Worm (Caenorhabditis elegans) whole organism, late embryonic: ENCODE data around the gene syx-3.

ENCODE experiments used
- K02D7.2 ChIP-seq: sonication (generic microtip); optimal IDR thresholded peaks from 2 replicates; lab custom pipeline; 2017; ENCODE audit warnings: mild to moderate bottlenecking, missing genetic modification characterization, missing compliant biosample characterization
- K09A11.1 ChIP-seq: sonication (generic microtip); optimal IDR thresholded peaks from 2 replicates; lab custom pipeline; 2017; ENCODE audit warnings: antibody characterized with exemption, mild to moderate bottlenecking, missing genetic modification characterization, missing compliant biosample characterization; ENCODE audit not compliant: insufficient read depth
- T23F11.4 ChIP-seq: fragments of 200-800 bp; sonication (Bioruptor generic); optimal IDR thresholded peaks from 2 replicates; lab custom pipeline; 2018; ENCODE audit warnings: mild to moderate bottlenecking, missing genetic modification characterization, missing compliant biosample characterization
- ceh-2 ChIP-seq: sonication (generic microtip); optimal IDR thresholded peaks from 2 replicates; lab custom pipeline; 2016; ENCODE audit warnings: missing genotype, missing genetic modification characterization, missing compliant biosample characterization
- ceh-30 ChIP-seq: fragments of 150-350 bp; optimal IDR thresholded peaks from 2 replicates; lab custom pipeline; 2014; ENCODE audit warnings: missing biosample characterization, missing genetic modification characterization
- ceh-34 ChIP-seq: sonication (generic microtip); optimal IDR thresholded peaks from 2 replicates; lab custom pipeline; 2016; ENCODE audit warnings: mild to moderate bottlenecking, missing genetic modification characterization, missing compliant biosample characterization
- ceh-45 ChIP-seq: fragments of 200-800 bp; sonication (Bioruptor generic); IDR thresholded peaks from 2 replicates; pipeline ENCODE4 v1.3.6; 2022; ENCODE audit warnings: missing genetic modification reagents, missing genetic modification characterization, missing compliant biosample characterization
- ceh-48 ChIP-seq: sonication (generic microtip); optimal IDR thresholded peaks from 2 replicates; lab custom pipeline; 2016; ENCODE audit warnings: missing genetic modification characterization, inconsistent platforms, missing compliant biosample characterization
- ceh-6 ChIP-seq: fragments of 200-800 bp; sonication (Bioruptor generic); optimal IDR thresholded peaks from 2 replicates; lab custom pipeline; 2018; ENCODE audit warnings: mild to moderate bottlenecking, missing genetic modification characterization, missing compliant biosample characterization
- ceh-9 ChIP-seq: sonication (generic microtip); optimal IDR thresholded peaks from 2 replicates; lab custom pipeline; 2016; ENCODE audit warnings: mild to moderate bottlenecking, missing genetic modification characterization, inconsistent platforms, missing compliant biosample characterization
- dmd-4 ChIP-seq: sonication (generic microtip); optimal IDR thresholded peaks from 2 replicates; lab custom pipeline; 2016; ENCODE audit warnings: borderline replicate concordance, missing genetic modification characterization, missing compliant biosample characterization
- elt-2 ChIP-seq: sonication (generic microtip); optimal IDR thresholded peaks from 2 replicates; lab custom pipeline; 2016; ENCODE audit warnings: missing genetic modification reagents, missing genetic modification characterization, missing compliant biosample characterization
- fax-1 ChIP-seq: sonication (generic microtip); optimal IDR thresholded peaks from 2 replicates; lab custom pipeline; 2016; ENCODE audit warnings: missing genotype, missing genetic modification characterization, missing compliant biosample characterization
- fkh-10 ChIP-seq: fragments of 150-350 bp; optimal IDR thresholded peaks from 2 replicates; lab custom pipeline; 2014; ENCODE audit warnings: missing biosample characterization, missing genetic modification reagents, missing genetic modification characterization
- fkh-6 ChIP-seq: sonication (generic microtip); optimal IDR thresholded peaks from 2 replicates; lab custom pipeline; 2016; ENCODE audit warnings: missing genetic modification characterization, missing compliant biosample characterization
- gmeb-2 ChIP-seq: sonication (generic microtip); optimal IDR thresholded peaks from 2 replicates; lab custom pipeline; 2016; ENCODE audit warnings: missing genetic modification characterization, inconsistent platforms, missing compliant biosample characterization
- hlh-13 ChIP-seq: fragments of 200-800 bp; sonication (Bioruptor generic); optimal IDR thresholded peaks from 2 replicates; lab custom pipeline; 2018; ENCODE audit warnings: mild to moderate bottlenecking, missing genetic modification characterization, missing compliant biosample characterization
- hlh-30 ChIP-seq: sonication (generic microtip); optimal IDR thresholded peaks from 2 replicates; lab custom pipeline; 2017; ENCODE audit warnings: antibody characterized with exemption, missing genetic modification characterization, missing compliant biosample characterization; ENCODE audit not compliant: insufficient read depth
- hlh-8 ChIP-seq: sonication (generic microtip); optimal IDR thresholded peaks from 2 replicates; lab custom pipeline; 2016; ENCODE audit warnings: missing genotype, missing genetic modification characterization, missing compliant biosample characterization
- lim-6 ChIP-seq: sonication (generic microtip); optimal IDR thresholded peaks from 2 replicates; lab custom pipeline; 2016; ENCODE audit warnings: missing genetic modification characterization, missing compliant biosample characterization
- lin-11 ChIP-seq: fragments of 200-800 bp; sonication (Bioruptor generic); optimal IDR thresholded peaks from 2 replicates; lab custom pipeline; 2018; ENCODE audit warnings: mild to moderate bottlenecking, missing genetic modification characterization, missing compliant biosample characterization
- nhr-11 ChIP-seq: fragments of 150-350 bp; optimal IDR thresholded peaks from 2 replicates; lab custom pipeline; 2014; ENCODE audit warnings: missing biosample characterization, missing genetic modification characterization
- odd-2 ChIP-seq: sonication (generic microtip); optimal IDR thresholded peaks from 2 replicates; lab custom pipeline; 2017; ENCODE audit warnings: antibody characterized with exemption, mild to moderate bottlenecking, missing genetic modification characterization, missing compliant biosample characterization
- pat-9 ChIP-seq: fragments of 200-800 bp; sonication (Bioruptor generic); optimal IDR thresholded peaks from 2 replicates; lab custom pipeline; 2018; ENCODE audit warnings: mild to moderate bottlenecking, missing genetic modification characterization, moderate library complexity, missing compliant biosample characterization
- pax-1 ChIP-seq: fragments of 150-350 bp; optimal IDR thresholded peaks from 2 replicates; lab custom pipeline; 2014; ENCODE audit warnings: missing biosample characterization, missing genetic modification characterization
- pqm-1 ChIP-seq: sonication (generic microtip); optimal IDR thresholded peaks from 2 replicates; lab custom pipeline; 2016; ENCODE audit warnings: missing genetic modification characterization, missing compliant biosample characterization
- pros-1 ChIP-seq: fragments of 150-350 bp; optimal IDR thresholded peaks from 2 replicates; lab custom pipeline; 2014; ENCODE audit warnings: missing biosample characterization, missing genetic modification reagents, missing genetic modification characterization
- rnt-1 ChIP-seq: sonication (generic microtip); optimal IDR thresholded peaks from 2 replicates; lab custom pipeline; 2016; ENCODE audit warnings: missing genetic modification characterization, missing compliant biosample characterization
- sdc-2 ChIP-seq: sonication (generic microtip); optimal IDR thresholded peaks from 2 replicates; lab custom pipeline; 2016; ENCODE audit warnings: missing genotype, missing genetic modification characterization, missing compliant biosample characterization
- sox-4 ChIP-seq: sonication (generic microtip); optimal IDR thresholded peaks from 2 replicates; lab custom pipeline; 2017; ENCODE audit warnings: mild to moderate bottlenecking, missing genetic modification characterization, inconsistent platforms, missing compliant biosample characterization
- tbx-2 ChIP-seq: sonication (generic microtip); optimal IDR thresholded peaks from 2 replicates; lab custom pipeline; 2016; ENCODE audit warnings: missing genetic modification characterization, missing compliant biosample characterization
- tbx-7 ChIP-seq: sonication (generic microtip); optimal IDR thresholded peaks from 2 replicates; lab custom pipeline; 2016; ENCODE audit warnings: missing genotype, missing genetic modification characterization, missing compliant biosample characterization
- ttx-3 ChIP-seq: sonication (generic microtip); optimal IDR thresholded peaks from 2 replicates; lab custom pipeline; 2016; ENCODE audit warnings: missing genetic modification reagents, missing genetic modification characterization, missing compliant biosample characterization
- unc-3 ChIP-seq, 2 experiments: fragments of 200-800 bp in 1 of 2; sonication (Bioruptor generic) in 1 of 2; sonication (generic microtip) in 1 of 2; conservative IDR thresholded peaks in 1 of 2; optimal IDR thresholded peaks in 1 of 2; 2 replicates each; pipeline versions ENCODE4 v1.3.6 to Lab custom; 2016 to 2022; ENCODE audit warnings: missing compliant biosample characterization in 2 of 2, missing genetic modification characterization in 2 of 2, missing genetic modification reagents in 1 of 2
- zip-5 ChIP-seq: sonication (generic microtip); optimal IDR thresholded peaks from 2 replicates; lab custom pipeline; 2016; ENCODE audit warnings: missing genetic modification characterization, missing compliant biosample characterization
- ztf-16 ChIP-seq: sonication (generic microtip); optimal IDR thresholded peaks from 2 replicates; lab custom pipeline; 2017; ENCODE audit warnings: missing genetic modification characterization, missing compliant biosample characterization

Gene syx-3

ce11 chrX:5382778-5383177, 33.9 kb downstream of the syx-3 start:
- TF ChIP-seq lim-6 (tag; lab: Kevin White, UChicago) = no peak
- no peak for TF ChIP-seq tbx-2 (tag; lab: Kevin White, UChicago)
- no peak for TF ChIP-seq odd-2 (tag; lab: Kevin White, UChicago)
- no peak for TF ChIP-seq ztf-16 (tag; lab: Kevin White, UChicago)
- TF ChIP-seq unc-3 (GFP tag; conservative IDR thresholded peaks at IDR 0.05; lab: Robert Waterston, UW) = no peak
- TF ChIP-seq unc-3 (tag; optimal IDR thresholded peaks at IDR 0.05; lab: Kevin White, UChicago) = no peak
- no peak for TF ChIP-seq rnt-1 (tag; lab: Kevin White, UChicago)
- no peak for TF ChIP-seq tbx-7 (tag; lab: Kevin White, UChicago)
- no peak for TF ChIP-seq T23F11.4 (GFP tag; lab: Kevin White, UChicago)
- no peak for TF ChIP-seq zip-5 (tag; lab: Kevin White, UChicago)
- TF ChIP-seq gmeb-2 (tag; lab: Kevin White, UChicago) = no peak
- no peak for TF ChIP-seq ceh-30 (tag; lab: Kevin White, UChicago)
- TF ChIP-seq ceh-6 = no peak
- no peak for TF ChIP-seq ceh-45 (GFP tag; lab: Robert Waterston, UW)
- no peak for TF ChIP-seq pros-1 (tag; lab: Kevin White, UChicago)
- TF ChIP-seq nhr-11 (tag; lab: Kevin White, UChicago) = no peak
- no peak for TF ChIP-seq ceh-34

ce11 chrX:5386558-5386957, 37.7 kb downstream of the syx-3 start, which contains the start of gene kcnl-3:
Gene kcnl-3, plus strand, starts transcription at chrX:5386858.
- no peak for TF ChIP-seq K09A11.1
- no peak for TF ChIP-seq dmd-4 (tag; lab: Kevin White, UChicago)
- TF ChIP-seq sdc-2 (tag; lab: Kevin White, UChicago) = no peak
- no peak for TF ChIP-seq hlh-13 (GFP tag; lab: Kevin White, UChicago)
- TF ChIP-seq lin-11 (tag; lab: Kevin White, UChicago) = no peak
- no peak for TF ChIP-seq ceh-2 (tag; lab: Kevin White, UChicago)
- no peak for TF ChIP-seq gmeb-2 (tag; lab: Kevin White, UChicago)
- no peak for TF ChIP-seq fax-1 (tag; lab: Kevin White, UChicago)
- no peak for TF ChIP-seq fkh-6 (tag; lab: Kevin White, UChicago)
- TF ChIP-seq hlh-8 = no peak
- no peak for TF ChIP-seq ceh-9

ce11 chrX:5387629-5388028, 38.7 kb downstream of the syx-3 start:
- no peak for TF ChIP-seq sdc-2 (tag; lab: Kevin White, UChicago)
- no peak for TF ChIP-seq gmeb-2 (tag; lab: Kevin White, UChicago)
- TF ChIP-seq ceh-34 = no peak
- no peak for TF ChIP-seq elt-2 (tag; lab: Kevin White, UChicago)
- TF ChIP-seq pqm-1 (tag; lab: Kevin White, UChicago) = no peak
- no peak for TF ChIP-seq K02D7.2 (tag; lab: Kevin White, UChicago)
- no peak for TF ChIP-seq fkh-10 (GFP tag; lab: Kevin White, UChicago)
- no peak for TF ChIP-seq ceh-30 (tag; lab: Kevin White, UChicago)
- no peak for TF ChIP-seq sox-4 (tag; lab: Kevin White, UChicago)
- TF ChIP-seq ceh-48 (tag; lab: Kevin White, UChicago) = no peak
- TF ChIP-seq hlh-13 (GFP tag; lab: Kevin White, UChicago) = no peak
- TF ChIP-seq pax-1 = no peak
- TF ChIP-seq odd-2 (tag; lab: Kevin White, UChicago) = no peak
- no peak for TF ChIP-seq ttx-3

- TF ChIP-seq hlh-30 (no peak), pat-9 (tag; lab: Kevin White, UChicago) (no peak), tbx-7 (tag; lab: Kevin White, UChicago) (no peak), pqm-1 (tag; lab: Kevin White, UChicago) (no peak), lim-6 (tag; lab: Kevin White, UChicago) (no peak), dmd-4 (tag; lab: Kevin White, UChicago) (no peak)
- TF ChIP-seq, all 69 proteins: peak for 0
Observed at ce11 chrX:5397300-5397699, 48.4 kb downstream of the syx-3 start, which contains the start of gene C03F11.2. Gene C03F11.2, minus strand, starts transcription at chrX:5397400.
